Fruit fly (Drosophila melanogaster) whole organism, embryonic: Measurements from ENCODE around the gene CG10481.

Source experiments
- B-H1 ChIP-seq: fragments of 200-800 bp; sonication (Bioruptor generic); IDR thresholded peaks from 3 replicates; pipeline ENCODE4 v1.3.6; 2022; ENCODE audit warnings: missing biosample characterization, missing genetic modification characterization
- CG10321 ChIP-seq: fragments of 200-800 bp; sonication (Bioruptor generic); IDR thresholded peaks from 2 replicates; pipeline ENCODE4 v1.3.6; 2022; ENCODE audit warnings: missing biosample characterization, missing genetic modification characterization
- CG11504 ChIP-seq: fragments of 200-800 bp; sonication (Bioruptor generic); optimal IDR thresholded peaks from 3 replicates; lab custom pipeline; 2019; ENCODE audit warnings: missing biosample characterization, mild to moderate bottlenecking, missing genetic modification characterization, moderate library complexity
- CG11696 ChIP-seq: fragments of 200-800 bp; sonication (Bioruptor generic); IDR thresholded peaks from 2 replicates; pipeline ENCODE4 v1.3.6; 2022; ENCODE audit warnings: missing biosample characterization, missing genetic modification characterization
- CG12219 ChIP-seq: fragments of 200-800 bp; sonication (Bioruptor generic); optimal IDR thresholded peaks from 3 replicates; lab custom pipeline; 2018; ENCODE audit warnings: missing biosample characterization, mild to moderate bottlenecking, missing genetic modification characterization
- CG1233 ChIP-seq: fragments of 200-800 bp; sonication (Bioruptor generic); optimal IDR thresholded peaks from 4 replicates; lab custom pipeline; 2018; ENCODE audit warnings: missing biosample characterization, mild to moderate bottlenecking, missing genetic modification characterization
- CG12942 ChIP-seq: fragments of 200-800 bp; sonication (Bioruptor generic); optimal IDR thresholded peaks from 3 replicates; lab custom pipeline; 2016; ENCODE audit warnings: missing biosample characterization, missing genetic modification characterization
- CG13287 ChIP-seq: fragments of 200-800 bp; sonication (Bioruptor generic); IDR thresholded peaks from 2 replicates; pipeline ENCODE4 v1.3.6; 2022; ENCODE audit warnings: missing biosample characterization, missing genetic modification characterization; ENCODE audit not compliant: partially characterized antibody
- CG13424 ChIP-seq: fragments of 200-800 bp; sonication (Bioruptor generic); optimal IDR thresholded peaks from 2 replicates; lab custom pipeline; 2019; ENCODE audit warnings: missing biosample characterization, mild to moderate bottlenecking, missing genetic modification characterization, moderate library complexity
- CG13624 ChIP-seq: fragments of 200-800 bp; sonication (Bioruptor generic); optimal IDR thresholded peaks from 2 replicates; lab custom pipeline; 2016; ENCODE audit warnings: missing biosample characterization, missing genetic modification characterization
- CG33213 ChIP-seq: fragments of 200-800 bp; sonication (Bioruptor generic); optimal IDR thresholded peaks from 3 replicates; lab custom pipeline; 2016; ENCODE audit warnings: missing biosample characterization, missing genetic modification characterization
- CG3838 ChIP-seq: fragments of 200-800 bp; sonication (Bioruptor generic); optimal IDR thresholded peaks from 3 replicates; lab custom pipeline; 2016; ENCODE audit warnings: missing biosample characterization, missing genetic modification characterization
- CG4360 ChIP-seq: fragments of 200-800 bp; sonication (Bioruptor generic); IDR thresholded peaks from 2 replicates; pipeline ENCODE4 v1.3.6; 2022; ENCODE audit warnings: missing biosample characterization, missing genetic modification characterization
- CG4617 ChIP-seq: fragments of 200-800 bp; sonication (Bioruptor generic); optimal IDR thresholded peaks from 3 replicates; lab custom pipeline; 2016; ENCODE audit warnings: missing biosample characterization, missing genetic modification characterization, borderline replicate concordance
- CG6791 ChIP-seq: fragments of 200-800 bp; sonication (Bioruptor generic); IDR thresholded peaks from 3 replicates; pipeline ENCODE4 v1.3.6; 2022; ENCODE audit warnings: missing biosample characterization, missing genetic modification characterization; ENCODE audit not compliant: partially characterized antibody
- CG6813 ChIP-seq: fragments of 200-800 bp; sonication (Bioruptor generic); optimal IDR thresholded peaks from 2 replicates; lab custom pipeline; 2017; ENCODE audit warnings: missing biosample characterization, missing genetic modification characterization, mild to moderate bottlenecking, moderate library complexity, missing genetic modification reagents
- CG6854 ChIP-seq: fragments of 200-800 bp; sonication (Bioruptor generic); optimal IDR thresholded peaks from 3 replicates; lab custom pipeline; 2017; ENCODE audit warnings: missing biosample characterization, mild to moderate bottlenecking, missing genetic modification characterization
- CG7556 ChIP-seq: fragments of 200-800 bp; sonication (Bioruptor generic); optimal IDR thresholded peaks from 2 replicates; lab custom pipeline; 2017; ENCODE audit warnings: missing biosample characterization, mild to moderate bottlenecking, missing genetic modification characterization
- CG8359 ChIP-seq: fragments of 200-800 bp; sonication (Bioruptor generic); optimal IDR thresholded peaks from 2 replicates; lab custom pipeline; 2017; ENCODE audit warnings: missing biosample characterization, mild to moderate bottlenecking, missing genetic modification characterization, borderline replicate concordance
- Gsc ChIP-seq: fragments of 200-800 bp; sonication (Bioruptor generic); IDR thresholded peaks from 2 replicates; pipeline ENCODE4 v1.3.6; 2022; ENCODE audit warnings: missing biosample characterization, missing genetic modification characterization
- HmgZ ChIP-seq: fragments of 200-800 bp; sonication (Bioruptor generic); optimal IDR thresholded peaks from 2 replicates; lab custom pipeline; 2018; ENCODE audit warnings: missing biosample characterization, mild to moderate bottlenecking, missing genetic modification characterization
- Oli ChIP-seq: fragments of 200-800 bp; sonication (Bioruptor generic); optimal IDR thresholded peaks from 2 replicates; lab custom pipeline; 2018; ENCODE audit warnings: missing biosample characterization, mild to moderate bottlenecking, missing genetic modification characterization, moderate library complexity
- Sox102F ChIP-seq: fragments of 200-800 bp; sonication (Bioruptor generic); optimal IDR thresholded peaks from 2 replicates; lab custom pipeline; 2018; ENCODE audit warnings: missing biosample characterization, mild to moderate bottlenecking, missing genetic modification characterization, moderate library complexity
- Sry-δ ChIP-seq: fragments of 200-800 bp; sonication (Bioruptor generic); optimal IDR thresholded peaks from 2 replicates; lab custom pipeline; 2016; ENCODE audit warnings: missing biosample characterization, missing genetic modification characterization
- Ssrp ChIP-seq: fragments of 200-800 bp; sonication (Bioruptor generic); optimal IDR thresholded peaks from 2 replicates; lab custom pipeline; 2018; ENCODE audit warnings: missing biosample characterization, mild to moderate bottlenecking, missing genetic modification characterization, moderate library complexity
- ab ChIP-seq: fragments of 200-800 bp; sonication (Bioruptor generic); optimal IDR thresholded peaks from 2 replicates; lab custom pipeline; 2016; ENCODE audit warnings: missing biosample characterization, missing genetic modification characterization
- ase ChIP-seq: fragments of 200-800 bp; sonication (Bioruptor generic); IDR thresholded peaks from 3 replicates; pipeline ENCODE4 v1.3.6; 2022; ENCODE audit warnings: missing biosample characterization, missing genetic modification characterization
- bigmax ChIP-seq: fragments of 200-800 bp; sonication (Bioruptor generic); optimal IDR thresholded peaks from 2 replicates; lab custom pipeline; 2018; ENCODE audit warnings: missing biosample characterization, mild to moderate bottlenecking, missing genetic modification characterization
- bowl ChIP-seq: fragments of 200-800 bp; sonication (Bioruptor generic); IDR thresholded peaks from 2 replicates; pipeline ENCODE4 v1.3.6; 2022; ENCODE audit warnings: missing biosample characterization, missing genetic modification characterization
- ci ChIP-seq: fragments of 200-800 bp; sonication (Bioruptor generic); IDR thresholded peaks from 3 replicates; pipeline ENCODE4 v1.3.6; 2022; ENCODE audit warnings: missing biosample characterization, missing genetic modification characterization
- crol ChIP-seq: fragments of 200-800 bp; sonication (Bioruptor generic); IDR thresholded peaks from 2 replicates; pipeline ENCODE4 v1.3.6; 2022; ENCODE audit warnings: missing biosample characterization, missing genetic modification characterization
- disco-r ChIP-seq: fragments of 200-800 bp; sonication (Bioruptor generic); optimal IDR thresholded peaks from 2 replicates; lab custom pipeline; 2016; ENCODE audit warnings: missing biosample characterization, missing genetic modification characterization
- eve ChIP-seq, 2 experiments: fragments of >200 bp; optimal IDR thresholded peaks; 2 replicates each; lab custom pipeline; 2017; ENCODE audit warnings: missing biosample characterization in 2 of 2, missing genetic modification characterization in 2 of 2
- gt ChIP-seq: fragments of 200-800 bp; sonication (Bioruptor generic); IDR thresholded peaks from 2 replicates; pipeline ENCODE4 v1.3.6; 2022; ENCODE audit warnings: missing biosample characterization, missing genetic modification characterization
- insv ChIP-seq, 2 experiments: fragments of 200-800 bp; sonication (Bioruptor generic); optimal IDR thresholded peaks; 3 replicates each; lab custom pipeline; 2016 to 2018; ENCODE audit warnings: missing biosample characterization in 2 of 2, missing genetic modification characterization in 2 of 2
- luna ChIP-seq: fragments of 200-800 bp; sonication (Bioruptor generic); optimal IDR thresholded peaks from 2 replicates; lab custom pipeline; 2016; ENCODE audit warnings: missing biosample characterization, missing genetic modification characterization
- mirr ChIP-seq: fragments of 200-800 bp; sonication (Bioruptor generic); optimal IDR thresholded peaks from 3 replicates; lab custom pipeline; 2018; ENCODE audit warnings: missing biosample characterization, mild to moderate bottlenecking, missing genetic modification characterization
- nerfin-2 ChIP-seq: fragments of 200-800 bp; sonication (Bioruptor generic); IDR thresholded peaks from 2 replicates; pipeline ENCODE4 v1.3.6; 2022; ENCODE audit warnings: missing biosample characterization, missing genetic modification characterization; ENCODE audit not compliant: partially characterized antibody
- pan ChIP-seq, 4 experiments: fragments of >200 bp in 3 of 4; fragments of 200-800 bp in 1 of 4; sonication (Bioruptor generic) in 1 of 4; optimal IDR thresholded peaks in 3 of 4; IDR thresholded peaks in 1 of 4; 2 replicates each; pipeline versions ENCODE4 v1.3.6 to Lab custom; 2017 to 2022; ENCODE audit warnings: missing biosample characterization in 2 of 4, missing genetic modification characterization in 2 of 4, mixed read lengths in 1 of 4
- pho ChIP-seq: fragments of 200-800 bp; sonication (Bioruptor generic); optimal IDR thresholded peaks from 2 replicates; lab custom pipeline; 2016; ENCODE audit warnings: missing biosample characterization, missing genetic modification characterization
- row ChIP-seq: fragments of 200-800 bp; sonication (Bioruptor generic); IDR thresholded peaks from 3 replicates; pipeline ENCODE4 v1.3.6; 2022; ENCODE audit warnings: missing biosample characterization, missing genetic modification characterization
- sc ChIP-seq, 3 experiments: fragments of >200 bp in 2 of 3; fragments of 200-800 bp in 1 of 3; sonication (Bioruptor generic) in 1 of 3; optimal IDR thresholded peaks; 2 replicates in 2 of 3; 3 replicates in 1 of 3; lab custom pipeline; 2017; ENCODE audit warnings: mild to moderate bottlenecking in 1 of 3, missing biosample characterization in 1 of 3, missing genetic modification characterization in 1 of 3, missing genetic modification reagents in 1 of 3
- scrt ChIP-seq: fragments of 200-800 bp; sonication (Bioruptor generic); optimal IDR thresholded peaks from 2 replicates; lab custom pipeline; 2018; ENCODE audit warnings: missing biosample characterization, mild to moderate bottlenecking, missing genetic modification characterization, moderate library complexity
- seq ChIP-seq: fragments of 200-800 bp; sonication (Bioruptor generic); IDR thresholded peaks from 2 replicates; pipeline ENCODE4 v1.3.6; 2022; ENCODE audit warnings: missing biosample characterization, missing genetic modification characterization
- slp2 ChIP-seq: fragments of 200-800 bp; sonication (Bioruptor generic); optimal IDR thresholded peaks from 2 replicates; lab custom pipeline; 2016; ENCODE audit warnings: missing biosample characterization, missing genetic modification characterization
- tna ChIP-seq: fragments of 200-800 bp; sonication (Bioruptor generic); IDR thresholded peaks from 2 replicates; pipeline ENCODE4 v1.3.6; 2022; ENCODE audit warnings: missing biosample characterization, missing genetic modification characterization; ENCODE audit not compliant: partially characterized antibody
- trem ChIP-seq: fragments of 200-800 bp; optimal IDR thresholded peaks from 3 replicates; lab custom pipeline; 2019; ENCODE audit warnings: missing biosample characterization, mild to moderate bottlenecking, missing genetic modification characterization, moderate library complexity
- z ChIP-seq: fragments of 200-800 bp; sonication (Bioruptor generic); IDR thresholded peaks from 3 replicates; pipeline ENCODE4 v1.3.6; 2022; ENCODE audit warnings: missing biosample characterization, missing genetic modification characterization
- zfh1 ChIP-seq: fragments of 200-800 bp; sonication (Bioruptor generic); IDR thresholded peaks from 3 replicates; pipeline ENCODE4 v1.3.6; 2022; ENCODE audit warnings: missing biosample characterization, missing genetic modification characterization

The CG10481 gene

dm6 chr2L:19887468-19887867, 4.9 kb downstream of the CG10481 start (continued):
- TF ChIP-seq CG10321 (GFP tag; lab: Robert Waterston, UW) = no peak
- TF ChIP-seq CG11696 (GFP tag; lab: Robert Waterston, UW) = no peak
- no peak for TF ChIP-seq pan (optimal IDR thresholded peaks at IDR 0.05; lab: Kevin White, UChicago)
- TF ChIP-seq pan (GFP tag; optimal IDR thresholded peaks at IDR 0.05 in 1 of 2, IDR thresholded peaks at IDR 0.05 in 1 of 2) = peak in 1 of 2 experiments; percentile 61
- peak; percentile 59 for TF ChIP-seq pho
- TF ChIP-seq Ssrp = peak; percentile 58
- TF ChIP-seq CG13424 = peak; percentile 77
- TF ChIP-seq bowl (GFP tag; lab: Robert Waterston, UW) = peak; percentile 7; the same call in 1 of the 2 replicates
- peak; percentile 36 for TF ChIP-seq Oli (tag; lab: Kevin White, UChicago)
- peak; percentile 37; the same call in 1 of the 2 replicates for TF ChIP-seq tna (GFP tag; lab: Robert Waterston, UW)
- peak; percentile 42 for TF ChIP-seq ab (GFP tag; lab: Kevin White, UChicago)
- peak; percentile 29; the same call in 1 of the 3 replicates for TF ChIP-seq B-H1
- peak; percentile 63 for TF ChIP-seq trem
- no peak for TF ChIP-seq Gsc (GFP tag; lab: Robert Waterston, UW)
- peak; percentile 45; the same call in 1 of the 2 replicates for TF ChIP-seq CG13287 (GFP tag; lab: Robert Waterston, UW)
- TF ChIP-seq CG8359 = no peak
- TF ChIP-seq Sox102F = peak; percentile 73
- TF ChIP-seq scrt (GFP tag; lab: Kevin White, UChicago) = peak; percentile 30
- peak; percentile 38 for TF ChIP-seq CG3838 (GFP tag; lab: Kevin White, UChicago)
- no peak for TF ChIP-seq CG6854 (GFP tag; lab: Kevin White, UChicago)
- peak; percentile 52 for TF ChIP-seq slp2
- TF ChIP-seq CG6813 (GFP tag; lab: Kevin White, UChicago) = peak; percentile 49
- TF ChIP-seq insv (GFP tag; optimal IDR thresholded peaks at IDR 0.05; lab: Kevin White, UChicago) = peak in 1 of 2 experiments; percentile 67
- TF ChIP-seq CG1233 = peak; percentile 42
- TF ChIP-seq CG12219 (GFP tag; lab: Kevin White, UChicago) = no peak
- peak; percentile 82 for TF ChIP-seq CG6791
- TF ChIP-seq luna (GFP tag; lab: Kevin White, UChicago) = peak; percentile 29
- TF ChIP-seq disco-r (GFP tag; lab: Kevin White, UChicago) = peak; percentile 30
- TF ChIP-seq bigmax (GFP tag; lab: Kevin White, UChicago) = peak; percentile 24
- TF ChIP-seq gt (GFP tag; lab: Robert Waterston, UW) = peak; percentile 25; the same call in 1 of the 2 replicates
- TF ChIP-seq seq (GFP tag; lab: Robert Waterston, UW) = no peak
- 0 out of 2 replicates have a peak, but pooled peaks have one; percentile 18 for TF ChIP-seq CG4360 (GFP tag; lab: Robert Waterston, UW)
- peak; percentile 39; the same call in 2 of the 3 replicates for TF ChIP-seq row (GFP tag; lab: Robert Waterston, UW)
- peak; percentile 64; the same call in 2 of the 3 replicates for TF ChIP-seq ase (GFP tag; lab: Robert Waterston, UW)
- TF ChIP-seq sc (optimal IDR thresholded peaks at IDR 0.05; lab: Kevin White, UChicago) = no peak
- peak; percentile 41 for TF ChIP-seq sc (GFP tag; optimal IDR thresholded peaks at IDR 0.05; lab: Kevin White, UChicago)
- peak in 1 of 2 experiments; percentile 77 for TF ChIP-seq eve (GFP tag; optimal IDR thresholded peaks at IDR 0.05; lab: Kevin White, UChicago)
- peak; percentile 36 for TF ChIP-seq CG4617 (GFP tag; lab: Kevin White, UChicago)
- TF ChIP-seq CG7556 (GFP tag; lab: Kevin White, UChicago) = peak; percentile 23
- TF ChIP-seq ci = peak; percentile 89
- TF ChIP-seq HmgZ (tag; lab: Kevin White, UChicago) = peak; percentile 90
- TF ChIP-seq zfh1 (GFP tag; lab: Robert Waterston, UW) = peak; percentile 53
- peak; percentile 41 for TF ChIP-seq CG12942
- TF ChIP-seq CG13624 (GFP tag; lab: Kevin White, UChicago) = peak; percentile 47
- peak; percentile 68 for TF ChIP-seq CG11504 (tag; lab: Kevin White, UChicago)
- TF ChIP-seq CG33213 (GFP tag; lab: Kevin White, UChicago) = peak; percentile 88
- peak; percentile 39 for TF ChIP-seq Sry-δ (GFP tag; lab: Kevin White, UChicago)
- no peak for TF ChIP-seq z
- TF ChIP-seq crol = no peak
- TF ChIP-seq nerfin-2 (GFP tag; lab: Robert Waterston, UW) = no peak
- TF ChIP-seq mirr (GFP tag; lab: Kevin White, UChicago) = peak; percentile 36
